Worm (Caenorhabditis elegans): ENCODE measurements around the gene T15B7.14.

DNA sequence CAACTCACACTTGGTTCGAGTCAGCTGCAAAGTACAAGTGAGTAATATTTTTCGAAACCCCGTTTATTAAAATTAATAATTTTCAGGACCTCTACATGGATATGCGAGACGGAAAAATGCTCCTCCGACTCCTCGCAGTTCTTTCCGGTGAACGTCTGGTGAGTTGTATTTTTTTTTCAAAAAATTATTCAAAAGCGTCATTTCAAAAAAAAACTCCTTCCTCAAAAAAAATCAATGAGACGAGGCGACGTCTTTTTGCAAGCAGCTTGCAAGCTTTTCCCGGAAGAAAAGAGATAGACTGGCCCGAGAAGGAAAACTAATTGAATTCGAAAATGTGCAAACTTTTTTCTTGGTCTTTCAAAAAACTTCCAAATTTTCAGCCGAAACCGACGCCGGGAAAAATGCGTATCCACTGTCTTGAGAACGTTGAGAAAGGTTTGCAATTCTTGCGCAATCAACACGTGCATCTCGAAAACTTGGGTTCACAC lies 47.4 kb upstream of the T15B7.14 start:
- TF ChIP-seq cog-1 (tag; optimal IDR thresholded peaks at IDR 0.05) (no peak), flt-1 (GFP tag; IDR thresholded peaks at IDR 0.05) (no peak), tab-1 (GFP tag; IDR thresholded peaks at IDR 0.05) (no peak), T22C8.4 (GFP tag; IDR thresholded peaks at IDR 0.05) (no peak), klf-2 (GFP tag; conservative IDR thresholded peaks at IDR 0.05) (no peak), ref-1 (GFP tag; conservative IDR thresholded peaks at IDR 0.05) (no peak), ztf-29 (GFP tag; IDR thresholded peaks at IDR 0.05) (no peak)

Measured in whole organism, midembryonic.